Fruit fly (Drosophila melanogaster) whole organism, embryonic: Measurements from ENCODE around the gene MED15.

Source experiments
- Aef1 ChIP-seq: fragments of 200-800 bp; sonication (Bioruptor generic); IDR thresholded peaks from 3 replicates; pipeline ENCODE4 v1.3.6; 2022; ENCODE audit warnings: missing biosample characterization, missing genetic modification characterization
- Atf-2 ChIP-seq: fragments of 200-800 bp; sonication (Bioruptor generic); optimal IDR thresholded peaks from 2 replicates; lab custom pipeline; 2016; ENCODE audit warnings: missing biosample characterization, missing genetic modification characterization
- Bdp1 ChIP-seq: fragments of 200-800 bp; sonication (Bioruptor generic); optimal IDR thresholded peaks from 3 replicates; lab custom pipeline; 2016; ENCODE audit warnings: missing biosample characterization, missing genetic modification characterization
- CG11247 ChIP-seq: fragments of 200-800 bp; sonication (Bioruptor generic); IDR thresholded peaks from 2 replicates; pipeline ENCODE4 v1.3.6; 2022; ENCODE audit warnings: missing biosample characterization, missing genetic modification characterization
- CG11456 ChIP-seq: fragments of 200-800 bp; sonication (Bioruptor generic); IDR thresholded peaks from 3 replicates; pipeline ENCODE4 v1.3.6; 2022; ENCODE audit warnings: missing biosample characterization, missing genetic modification characterization
- CG12071 ChIP-seq: fragments of 200-800 bp; sonication (Bioruptor generic); optimal IDR thresholded peaks from 3 replicates; lab custom pipeline; 2018; ENCODE audit warnings: missing biosample characterization, mild to moderate bottlenecking, missing genetic modification characterization
- CG12236 ChIP-seq: fragments of 200-800 bp; sonication (Bioruptor generic); optimal IDR thresholded peaks from 2 replicates; lab custom pipeline; 2016; ENCODE audit warnings: missing biosample characterization, missing genetic modification characterization
- CG12659 ChIP-seq: fragments of 200-800 bp; sonication (Bioruptor generic); optimal IDR thresholded peaks from 3 replicates; lab custom pipeline; 2017; ENCODE audit warnings: mild to moderate bottlenecking, missing biosample characterization, missing genetic modification reagents, missing genetic modification characterization
- CG12744 ChIP-seq: fragments of 200-800 bp; sonication (Bioruptor generic); optimal IDR thresholded peaks from 2 replicates; lab custom pipeline; 2016; ENCODE audit warnings: missing biosample characterization, missing genetic modification characterization
- CG12942 ChIP-seq: fragments of 200-800 bp; sonication (Bioruptor generic); optimal IDR thresholded peaks from 3 replicates; lab custom pipeline; 2016; ENCODE audit warnings: missing biosample characterization, missing genetic modification characterization
- CG1603 ChIP-seq: fragments of 200-800 bp; sonication (Bioruptor generic); optimal IDR thresholded peaks from 2 replicates; lab custom pipeline; 2019; ENCODE audit warnings: missing biosample characterization, mild to moderate bottlenecking, missing genetic modification characterization, moderate library complexity
- CG17361 ChIP-seq: fragments of 200-800 bp; sonication (Bioruptor generic); IDR thresholded peaks from 3 replicates; pipeline ENCODE4 v1.3.6; 2022; ENCODE audit warnings: missing biosample characterization, missing genetic modification characterization
- CG17829 ChIP-seq: fragments of 200-800 bp; optimal IDR thresholded peaks from 2 replicates; lab custom pipeline; 2019; ENCODE audit warnings: missing biosample characterization, mild to moderate bottlenecking, missing genetic modification characterization, moderate library complexity
- CG18764 ChIP-seq: fragments of 200-800 bp; sonication (Bioruptor generic); optimal IDR thresholded peaks from 3 replicates; lab custom pipeline; 2016; ENCODE audit warnings: missing biosample characterization, missing genetic modification characterization
- CG31224 ChIP-seq: fragments of 200-800 bp; sonication (Bioruptor generic); IDR thresholded peaks from 2 replicates; pipeline ENCODE4 v1.3.6; 2022; ENCODE audit warnings: missing biosample characterization, missing genetic modification characterization
- CG34422 ChIP-seq: fragments of 200-800 bp; sonication (Bioruptor generic); IDR thresholded peaks from 3 replicates; pipeline ENCODE4 v1.3.6; 2022; ENCODE audit warnings: missing biosample characterization, missing genetic modification characterization
- CG6175 ChIP-seq: fragments of 200-800 bp; sonication (Bioruptor generic); IDR thresholded peaks from 3 replicates; pipeline ENCODE4 v1.3.6; 2022; ENCODE audit warnings: missing biosample characterization, missing genetic modification characterization
- CG8290 ChIP-seq, 3 experiments: fragments of 200-800 bp; sonication (Bioruptor generic); optimal IDR thresholded peaks; 2 replicates each; lab custom pipeline; 2016 to 2019; ENCODE audit warnings: missing biosample characterization in 3 of 3, missing genetic modification characterization in 3 of 3, mild to moderate bottlenecking in 2 of 3, moderate library complexity in 1 of 3
- CG9215 ChIP-seq: fragments of 200-800 bp; sonication (Bioruptor generic); IDR thresholded peaks from 2 replicates; pipeline ENCODE4 v1.3.6; 2022; ENCODE audit warnings: missing biosample characterization, missing genetic modification characterization
- D ChIP-seq, 2 experiments: fragments of 200-800 bp in 1 of 2; fragments of >200 bp in 1 of 2; sonication (Bioruptor generic) in 1 of 2; optimal IDR thresholded peaks; 2 replicates in 1 of 2; 3 replicates in 1 of 2; lab custom pipeline; 2017; ENCODE audit warnings: mild to moderate bottlenecking in 1 of 2, missing biosample characterization in 1 of 2, missing genetic modification characterization in 1 of 2, missing genetic modification reagents in 1 of 2
- Deaf1 ChIP-seq: fragments of 200-800 bp; optimal IDR thresholded peaks from 3 replicates; lab custom pipeline; 2019; ENCODE audit warnings: missing biosample characterization, mild to moderate bottlenecking, missing genetic modification characterization, moderate library complexity
- Dek ChIP-seq: fragments of 200-800 bp; sonication (Bioruptor generic); optimal IDR thresholded peaks from 3 replicates; lab custom pipeline; 2019; ENCODE audit warnings: missing biosample characterization, mild to moderate bottlenecking, missing genetic modification characterization, moderate library complexity
- HLH3B ChIP-seq: fragments of 200-800 bp; sonication (Bioruptor generic); IDR thresholded peaks from 2 replicates; pipeline ENCODE4 v1.3.6; 2022; ENCODE audit warnings: missing biosample characterization, missing genetic modification characterization
- Hr3 ChIP-seq: fragments of 200-800 bp; sonication (Bioruptor generic); optimal IDR thresholded peaks from 3 replicates; lab custom pipeline; 2016; ENCODE audit warnings: missing biosample characterization, missing genetic modification characterization
- Myb ChIP-seq: fragments of 200-800 bp; sonication (Bioruptor generic); optimal IDR thresholded peaks from 2 replicates; lab custom pipeline; 2016; ENCODE audit warnings: missing biosample characterization, missing genetic modification characterization
- Ssrp ChIP-seq: fragments of 200-800 bp; sonication (Bioruptor generic); optimal IDR thresholded peaks from 2 replicates; lab custom pipeline; 2018; ENCODE audit warnings: missing biosample characterization, mild to moderate bottlenecking, missing genetic modification characterization, moderate library complexity
- Xbp1 ChIP-seq: fragments of 200-800 bp; sonication (Bioruptor generic); optimal IDR thresholded peaks from 3 replicates; lab custom pipeline; 2016; ENCODE audit warnings: missing biosample characterization, mild to moderate bottlenecking, missing genetic modification characterization
- ab ChIP-seq: fragments of 200-800 bp; sonication (Bioruptor generic); optimal IDR thresholded peaks from 2 replicates; lab custom pipeline; 2016; ENCODE audit warnings: missing biosample characterization, missing genetic modification characterization
- chif ChIP-seq, 2 experiments: fragments of 200-800 bp; sonication (Bioruptor generic); optimal IDR thresholded peaks; 3 replicates each; lab custom pipeline; 2016; ENCODE audit warnings: missing biosample characterization in 2 of 2, missing genetic modification characterization in 2 of 2
- chinmo ChIP-seq: fragments of 200-800 bp; sonication (Bioruptor generic); IDR thresholded peaks from 4 replicates; pipeline ENCODE4 v1.3.6; 2022; ENCODE audit warnings: missing biosample characterization, missing genetic modification characterization; ENCODE audit not compliant: partially characterized antibody
- chn ChIP-seq: fragments of 200-800 bp; sonication (Bioruptor generic); optimal IDR thresholded peaks from 2 replicates; lab custom pipeline; 2016; ENCODE audit warnings: missing biosample characterization, missing genetic modification characterization
- cwo ChIP-seq: fragments of 200-800 bp; sonication (Bioruptor generic); optimal IDR thresholded peaks from 3 replicates; lab custom pipeline; 2017; ENCODE audit warnings: missing biosample characterization, missing genetic modification characterization, mild to moderate bottlenecking, moderate library complexity, missing genetic modification reagents
- dimm ChIP-seq: fragments of 200-800 bp; sonication (Bioruptor generic); IDR thresholded peaks from 2 replicates; pipeline ENCODE4 v1.3.6; 2022; ENCODE audit warnings: missing biosample characterization, missing genetic modification characterization
- gce ChIP-seq: fragments of 200-800 bp; sonication (Bioruptor generic); IDR thresholded peaks from 3 replicates; pipeline ENCODE4 v1.3.6; 2022; ENCODE audit warnings: missing biosample characterization, missing genetic modification characterization
- lab ChIP-seq: fragments of 200-800 bp; sonication (Bioruptor generic); optimal IDR thresholded peaks from 3 replicates; lab custom pipeline; 2017; ENCODE audit warnings: missing biosample characterization, missing genetic modification characterization, mild to moderate bottlenecking, moderate library complexity, missing genetic modification reagents
- mam ChIP-seq: fragments of 200-800 bp; sonication (Bioruptor generic); optimal IDR thresholded peaks from 3 replicates; lab custom pipeline; 2016; ENCODE audit warnings: missing biosample characterization, missing genetic modification characterization
- mirr ChIP-seq: fragments of 200-800 bp; sonication (Bioruptor generic); optimal IDR thresholded peaks from 3 replicates; lab custom pipeline; 2018; ENCODE audit warnings: missing biosample characterization, mild to moderate bottlenecking, missing genetic modification characterization
- nerfin-1 ChIP-seq: fragments of 200-800 bp; sonication (Bioruptor generic); optimal IDR thresholded peaks from 3 replicates; lab custom pipeline; 2019; ENCODE audit warnings: missing biosample characterization, mild to moderate bottlenecking, missing genetic modification characterization, moderate library complexity
- pan ChIP-seq, 4 experiments: fragments of >200 bp in 3 of 4; fragments of 200-800 bp in 1 of 4; sonication (Bioruptor generic) in 1 of 4; optimal IDR thresholded peaks in 3 of 4; IDR thresholded peaks in 1 of 4; 2 replicates each; pipeline versions ENCODE4 v1.3.6 to Lab custom; 2017 to 2022; ENCODE audit warnings: missing biosample characterization in 2 of 4, missing genetic modification characterization in 2 of 4, mixed read lengths in 1 of 4
- pzg ChIP-seq: fragments of 200-800 bp; sonication (Bioruptor generic); optimal IDR thresholded peaks from 3 replicates; lab custom pipeline; 2018; ENCODE audit warnings: missing biosample characterization, mild to moderate bottlenecking, missing genetic modification characterization, moderate library complexity
- row ChIP-seq: fragments of 200-800 bp; sonication (Bioruptor generic); IDR thresholded peaks from 3 replicates; pipeline ENCODE4 v1.3.6; 2022; ENCODE audit warnings: missing biosample characterization, missing genetic modification characterization
- tgo ChIP-seq: fragments of 200-800 bp; sonication (Bioruptor generic); IDR thresholded peaks from 3 replicates; pipeline ENCODE4 v1.3.6; 2022; ENCODE audit warnings: missing biosample characterization, missing genetic modification characterization
- trh ChIP-seq: fragments of 200-800 bp; sonication (Bioruptor generic); optimal IDR thresholded peaks from 2 replicates; lab custom pipeline; 2016; ENCODE audit warnings: missing biosample characterization, missing genetic modification characterization
- zf30C ChIP-seq: fragments of 200-800 bp; sonication (Bioruptor generic); optimal IDR thresholded peaks from 3 replicates; lab custom pipeline; 2018; ENCODE audit warnings: missing biosample characterization, mild to moderate bottlenecking, missing genetic modification characterization

The MED15 gene

DNA sequence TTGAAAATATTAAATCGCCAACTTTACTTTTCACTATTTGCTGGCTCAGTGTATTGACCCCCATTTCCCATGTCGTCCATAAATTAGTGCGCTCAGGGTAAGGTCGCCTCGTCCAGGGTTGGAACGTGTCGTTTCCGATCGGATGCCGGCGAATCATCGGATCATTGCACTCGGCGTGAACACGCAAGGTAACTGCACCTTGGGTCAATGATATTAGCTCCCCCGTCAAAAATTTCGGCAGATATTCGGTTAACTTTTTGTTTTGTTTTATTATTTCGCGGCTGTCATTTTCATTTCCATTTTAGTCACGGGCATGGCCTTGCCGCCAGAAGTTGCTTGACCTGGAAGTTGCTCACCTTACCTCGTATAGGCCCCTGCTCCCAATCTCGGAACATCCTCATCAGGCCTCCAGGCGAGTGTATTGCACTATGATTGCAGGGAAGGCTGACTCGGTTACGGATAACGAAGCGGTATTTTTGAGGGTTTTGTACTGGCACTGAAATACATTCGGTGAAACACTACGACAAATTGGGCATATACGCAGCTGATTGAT is 15.8 kb downstream of the MED15 start (continued):
- TF ChIP-seq dimm (no peak), CG9215 (GFP tag; lab: Robert Waterston, UW) (no peak), Aef1 (GFP tag; lab: Robert Waterston, UW) (no peak), Dek (tag; lab: Kevin White, UChicago) (no peak), CG12071 (GFP tag; lab: Kevin White, UChicago) (no peak), mirr (GFP tag; lab: Kevin White, UChicago) (no peak), mam (GFP tag; lab: Kevin White, UChicago) (no peak), CG18764 (GFP tag; lab: Kevin White, UChicago) (no peak), zf30C (GFP tag; lab: Kevin White, UChicago) (no peak), D (optimal IDR thresholded peaks at IDR 0.05; lab: Kevin White, UChicago) (no peak), D (GFP tag; optimal IDR thresholded peaks at IDR 0.05; lab: Kevin White, UChicago) (no peak), CG6175 (GFP tag; lab: Robert Waterston, UW) (no peak), Hr3 (GFP tag; lab: Kevin White, UChicago) (no peak), CG31224 (GFP tag; lab: Robert Waterston, UW) (no peak), CG8290 (GFP tag; optimal IDR thresholded peaks at IDR 0.05; lab: Kevin White, UChicago) (no peak), CG8290 (tag; optimal IDR thresholded peaks at IDR 0.05; lab: Kevin White, UChicago) (peak in 1 of 2 experiments; percentile 3), Deaf1 (tag; lab: Kevin White, UChicago) (peak; percentile 24), chn (GFP tag; lab: Kevin White, UChicago) (no peak), row (GFP tag; lab: Robert Waterston, UW) (0 out of 3 replicates have a peak, but pooled peaks have one; percentile 1), Bdp1 (GFP tag; lab: Kevin White, UChicago) (no peak), CG34422 (GFP tag; lab: Robert Waterston, UW) (no peak), ab (no peak), CG17829 (no peak), CG1603 (tag; lab: Kevin White, UChicago) (no peak), Myb (GFP tag; lab: Kevin White, UChicago) (no peak), chif (GFP tag; optimal IDR thresholded peaks at IDR 0.05; lab: Kevin White, UChicago) (peak in 1 of 2 experiments; percentile 15), cwo (GFP tag; lab: Kevin White, UChicago) (peak; percentile 8), lab (no peak), CG17361 (GFP tag; lab: Robert Waterston, UW) (no peak), gce (GFP tag; lab: Robert Waterston, UW) (0 out of 3 replicates have a peak, but pooled peaks have one; percentile 64), pzg (no peak), HLH3B (GFP tag; lab: Robert Waterston, UW) (0 out of 2 replicates have a peak, but pooled peaks have one; percentile 3), Ssrp (tag; lab: Kevin White, UChicago) (peak; percentile 4), CG12942 (no peak), chinmo (GFP tag; lab: Robert Waterston, UW) (peak; percentile 28; the same call in 1 of the 4 replicates), Atf-2 (GFP tag; lab: Kevin White, UChicago) (no peak), CG11247 (GFP tag; lab: Robert Waterston, UW) (no peak), trh (GFP tag; lab: Kevin White, UChicago) (no peak), CG12659 (GFP tag; lab: Kevin White, UChicago) (peak; percentile 17), CG11456 (0 out of 3 replicates have a peak, but pooled peaks have one; percentile 1), nerfin-1 (no peak), Xbp1 (GFP tag; lab: Kevin White, UChicago) (no peak), pan (optimal IDR thresholded peaks at IDR 0.05; lab: Kevin White, UChicago) (no peak), pan (GFP tag; optimal IDR thresholded peaks at IDR 0.05 in 1 of 2, IDR thresholded peaks at IDR 0.05 in 1 of 2) (no peak), tgo (GFP tag; lab: Robert Waterston, UW) (no peak), CG12236 (GFP tag; lab: Kevin White, UChicago) (no peak), CG12744 (GFP tag; lab: Kevin White, UChicago) (no peak)
